Worm (Caenorhabditis elegans): ENCODE data around the gene cyn-7.
A peak's percentile ranks its signal among the peaks of the same experiment; 100 is the strongest.

Gene cyn-7

ce11 chrV:15190903-15191302 is 3.7 kb upstream of the cyn-7 start, which contains the start of gene Y75B12B.11 (continued):
- TF ChIP-seq ceh-16 (tag; optimal IDR thresholded peaks at IDR 0.05): peak; percentile 33
- no peak for TF ChIP-seq nhr-12 (tag; optimal IDR thresholded peaks at IDR 0.05)
- peak; percentile 67 for TF ChIP-seq fos-1 (tag; optimal IDR thresholded peaks at IDR 0.05)
- TF ChIP-seq nhr-25 (tag; optimal IDR thresholded peaks at IDR 0.05): no peak
- no peak for TF ChIP-seq zag-1 (tag; optimal IDR thresholded peaks at IDR 0.05)
- TF ChIP-seq skn-1 (tag; optimal IDR thresholded peaks at IDR 0.05): no peak
- TF ChIP-seq unc-55 (GFP tag; optimal IDR thresholded peaks at IDR 0.05): peak; percentile 73
- TF ChIP-seq ama-1 (optimal IDR thresholded peaks at IDR 0.05): peak; percentile 89
- TF ChIP-seq nhr-23 (tag; optimal IDR thresholded peaks at IDR 0.05): no peak
- TF ChIP-seq C34F6.9 (tag; optimal IDR thresholded peaks at IDR 0.05): peak; percentile 62
- no peak for TF ChIP-seq mdl-1 (tag; optimal IDR thresholded peaks at IDR 0.05)
- TF ChIP-seq Y55F3AM.14 (GFP tag; optimal IDR thresholded peaks at IDR 0.05): peak; percentile 77
- peak; percentile 83 for TF ChIP-seq sma-9 (GFP tag; optimal IDR thresholded peaks at IDR 0.05)
- TF ChIP-seq sma-9 (tag; optimal IDR thresholded peaks at IDR 0.05): no peak
- peak; percentile 32 for TF ChIP-seq blmp-1 (tag; optimal IDR thresholded peaks at IDR 0.05; ENCODE audit: insufficient read depth)
- TF ChIP-seq R02D3.7 (tag; optimal IDR thresholded peaks at IDR 0.05): no peak
- TF ChIP-seq nhr-11 (tag; optimal IDR thresholded peaks at IDR 0.05): no peak
- no peak for TF ChIP-seq ceh-82 (tag; optimal IDR thresholded peaks at IDR 0.05)
- no peak for TF ChIP-seq nhr-10 (tag; optimal IDR thresholded peaks at IDR 0.05)
- peak; percentile 69 for TF ChIP-seq F13H6.1 (tag; optimal IDR thresholded peaks at IDR 0.05)

DNA sequence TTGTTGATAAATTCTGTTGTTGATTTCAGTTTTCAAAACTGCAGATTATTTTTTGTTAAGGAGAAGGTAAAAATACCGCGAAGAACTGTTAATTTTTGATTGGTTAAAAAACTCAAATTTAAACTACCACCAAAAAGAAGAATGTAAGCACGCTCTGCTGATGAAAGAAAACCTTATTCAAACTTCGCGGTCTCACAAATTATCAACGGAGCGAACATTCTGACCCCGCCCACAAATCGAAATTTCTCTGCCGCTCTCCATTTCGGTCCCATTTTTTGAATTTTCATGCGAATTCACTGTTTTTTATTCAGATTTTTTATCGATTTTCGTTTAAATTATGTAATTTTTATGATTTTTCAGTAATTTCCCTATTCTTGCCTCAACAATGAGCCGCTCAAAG is 2.4 kb upstream of the cyn-7 start, which contains the start of gene cyn-3:
Gene cyn-3 (plus strand): TSS at position 361 of the 400 bp plus-strand sequence.
- TF ChIP-seq sma-9 (GFP tag; optimal IDR thresholded peaks at IDR 0.05): peak; percentile 90
- no peak for TF ChIP-seq sma-9 (tag; optimal IDR thresholded peaks at IDR 0.05)
- peak; percentile 38 for TF ChIP-seq ceh-82 (tag; optimal IDR thresholded peaks at IDR 0.05)
- peak; percentile 93 for TF ChIP-seq nhr-25 (tag; optimal IDR thresholded peaks at IDR 0.05)
- peak; percentile 30 for TF ChIP-seq ZK546.5 (tag; optimal IDR thresholded peaks at IDR 0.05)
- TF ChIP-seq peb-1 (tag; optimal IDR thresholded peaks at IDR 0.05): no peak
- TF ChIP-seq unc-62 (GFP tag; optimal IDR thresholded peaks at IDR 0.05): no peak
- no peak for TF ChIP-seq dmd-4 (tag; optimal IDR thresholded peaks at IDR 0.05)
- TF ChIP-seq nhr-23 (tag; optimal IDR thresholded peaks at IDR 0.05): no peak
- peak; percentile 87 for TF ChIP-seq sma-3 (GFP tag; optimal IDR thresholded peaks at IDR 0.05)
- TF ChIP-seq nhr-11 (tag; optimal IDR thresholded peaks at IDR 0.05): no peak
- TF ChIP-seq R02D3.7 (tag; optimal IDR thresholded peaks at IDR 0.05): peak; percentile 41
- TF ChIP-seq gmeb-1 (tag; optimal IDR thresholded peaks at IDR 0.05): peak; percentile 99
- TF ChIP-seq nhr-21 (tag; optimal IDR thresholded peaks at IDR 0.05): peak; percentile 85
- TF ChIP-seq F13H6.1 (tag; optimal IDR thresholded peaks at IDR 0.05): peak; percentile 85
- TF ChIP-seq lsy-2 (tag; optimal IDR thresholded peaks at IDR 0.05): peak; percentile 82 to 93
- no peak for TF ChIP-seq unc-39 (tag; optimal IDR thresholded peaks at IDR 0.05)
- TF ChIP-seq ceh-16 (tag; optimal IDR thresholded peaks at IDR 0.05): peak; percentile 59
- no peak for TF ChIP-seq lin-39 (tag; optimal IDR thresholded peaks at IDR 0.05)
- no peak for TF ChIP-seq elt-1 (tag; optimal IDR thresholded peaks at IDR 0.05)
- peak; percentile 46 for TF ChIP-seq zag-1 (tag; optimal IDR thresholded peaks at IDR 0.05)
- TF ChIP-seq mdl-1 (tag; optimal IDR thresholded peaks at IDR 0.05): no peak
- no peak for TF ChIP-seq elt-3 (tag; optimal IDR thresholded peaks at IDR 0.05)
- no peak for TF ChIP-seq skn-1 (tag; optimal IDR thresholded peaks at IDR 0.05)
- no peak for TF ChIP-seq ztf-11 (tag; optimal IDR thresholded peaks at IDR 0.05)
- TF ChIP-seq nhr-10 (tag; optimal IDR thresholded peaks at IDR 0.05): no peak
- TF ChIP-seq blmp-1 (tag; optimal IDR thresholded peaks at IDR 0.05; ENCODE audit: insufficient read depth): peak; percentile 78
- no peak for TF ChIP-seq nhr-6 (tag; optimal IDR thresholded peaks at IDR 0.05)
- peak; percentile 87 for TF ChIP-seq snpc-4 (tag; optimal IDR thresholded peaks at IDR 0.05)
- peak; percentile 54 for TF ChIP-seq nhr-77 (tag; optimal IDR thresholded peaks at IDR 0.05)
- TF ChIP-seq nhr-129 (tag; optimal IDR thresholded peaks at IDR 0.05): peak; percentile 89
- no peak for TF ChIP-seq mbf-1 (tag; optimal IDR thresholded peaks at IDR 0.05)
- no peak for TF ChIP-seq nhr-237 (tag; optimal IDR thresholded peaks at IDR 0.05)
- TF ChIP-seq ztf-1 (GFP tag; conservative IDR thresholded peaks at IDR 0.05): no peak
- TF ChIP-seq aly-2 (tag; optimal IDR thresholded peaks at IDR 0.05): no peak
- TF ChIP-seq Y55F3AM.14 (GFP tag; optimal IDR thresholded peaks at IDR 0.05): no peak
- TF ChIP-seq C34F6.9 (tag; optimal IDR thresholded peaks at IDR 0.05): peak; percentile 93
- peak; percentile 96 for TF ChIP-seq crh-2 (tag; optimal IDR thresholded peaks at IDR 0.05)
- peak; percentile 31 for TF ChIP-seq egl-27 (tag; optimal IDR thresholded peaks at IDR 0.05)
- peak; percentile 73 for TF ChIP-seq ztf-4 (tag; optimal IDR thresholded peaks at IDR 0.05)
- TF ChIP-seq mab-5 (tag; optimal IDR thresholded peaks at IDR 0.05): peak; percentile 81
- TF ChIP-seq sem-4 (tag; optimal IDR thresholded peaks at IDR 0.05): peak; percentile 92
- no peak for TF ChIP-seq nhr-12 (tag; optimal IDR thresholded peaks at IDR 0.05)
- peak; percentile 76 for TF ChIP-seq fos-1 (tag; optimal IDR thresholded peaks at IDR 0.05)
- TF ChIP-seq alr-1 (tag; optimal IDR thresholded peaks at IDR 0.05): no peak
- TF ChIP-seq lin-11 (tag; optimal IDR thresholded peaks at IDR 0.05): peak; percentile 91
- peak; percentile 97 for TF ChIP-seq unc-55 (GFP tag; optimal IDR thresholded peaks at IDR 0.05)
- TF ChIP-seq lin-13 (GFP tag; optimal IDR thresholded peaks at IDR 0.05): peak; percentile 93
- TF ChIP-seq ama-1 (optimal IDR thresholded peaks at IDR 0.05): peak; percentile 85
